Fruit fly (Drosophila melanogaster): ENCODE data around the gene CG16713.
A peak's percentile ranks its signal among the peaks of the same experiment; 100 is the strongest.

The CG16713 gene

dm6 chr2L:3740443-3740842 is 45.2 kb upstream of the CG16713 start (continued):
- TF ChIP-seq Jarid2 (GFP tag; optimal IDR thresholded peaks at IDR 0.05) (no peak), CG3065 (GFP tag; optimal IDR thresholded peaks at IDR 0.05) (no peak), Atf6 (GFP tag; IDR thresholded peaks at IDR 0.05) (0 out of 2 replicates have a peak, but pooled peaks have one; percentile 22), CG12391 (tag; optimal IDR thresholded peaks at IDR 0.05) (no peak), YL-1 (GFP tag; optimal IDR thresholded peaks at IDR 0.05) (no peak), CG2129 (GFP tag; IDR thresholded peaks at IDR 0.05; ENCODE audit: partially characterized antibody) (no peak), CrebB (tag; optimal IDR thresholded peaks at IDR 0.05) (no peak), CG17912 (GFP tag; optimal IDR thresholded peaks at IDR 0.05) (no peak), CG7556 (GFP tag; optimal IDR thresholded peaks at IDR 0.05) (peak; percentile 35), ato (GFP tag; IDR thresholded peaks at IDR 0.05; ENCODE audit: partially characterized antibody) (no peak), Mad (GFP tag; optimal IDR thresholded peaks at IDR 0.05) (no peak), CG11398 (GFP tag; optimal IDR thresholded peaks at IDR 0.05) (no peak), usp (GFP tag; optimal IDR thresholded peaks at IDR 0.05) (no peak), CG8924 (tag; optimal IDR thresholded peaks at IDR 0.05) (no peak), Asciz (GFP tag; optimal IDR thresholded peaks at IDR 0.05) (peak; percentile 12), CG8478 (optimal IDR thresholded peaks at IDR 0.05) (no peak), cg (GFP tag; optimal IDR thresholded peaks at IDR 0.05) (no peak), cas (GFP tag; IDR thresholded peaks at IDR 0.05) (no peak), prd (optimal IDR thresholded peaks at IDR 0.05) (no peak), prd (GFP tag; IDR thresholded peaks at IDR 0.05) (no peak), vvl (GFP tag; IDR thresholded peaks at IDR 0.05) (no peak; the same call in 1 of the 2 replicates), inv (GFP tag; IDR thresholded peaks at IDR 0.05; ENCODE audit: partially characterized antibody) (no peak), unpg (GFP tag; optimal IDR thresholded peaks at IDR 0.05) (peak; percentile 2), bigmax (GFP tag; optimal IDR thresholded peaks at IDR 0.05) (no peak), mld (GFP tag; IDR thresholded peaks at IDR 0.05; ENCODE audit: partially characterized antibody) (no peak), pan (optimal IDR thresholded peaks at IDR 0.05) (no peak), pan (GFP tag; optimal IDR thresholded peaks at IDR 0.05 in 1 of 2, IDR thresholded peaks at IDR 0.05 in 1 of 2) (no peak), CG13424 (tag; optimal IDR thresholded peaks at IDR 0.05) (peak; percentile 19), Blimp-1 (GFP tag; optimal IDR thresholded peaks at IDR 0.05) (no peak), ftz-f1 (GFP tag; optimal IDR thresholded peaks at IDR 0.05) (no peak), CG2116 (GFP tag; optimal IDR thresholded peaks at IDR 0.05) (no peak), CG6854 (GFP tag; optimal IDR thresholded peaks at IDR 0.05) (no peak), CG17359 (tag; optimal IDR thresholded peaks at IDR 0.05) (no peak), Trl (optimal IDR thresholded peaks at IDR 0.05) (no peak), Trl (GFP tag; optimal IDR thresholded peaks at IDR 0.05) (no peak), CG1603 (tag; optimal IDR thresholded peaks at IDR 0.05) (no peak), MTF-1 (GFP tag; optimal IDR thresholded peaks at IDR 0.05; ENCODE audit: borderline replicate concordance) (no peak), CG14667 (GFP tag; IDR thresholded peaks at IDR 0.05) (no peak), grau (tag; optimal IDR thresholded peaks at IDR 0.05) (peak; percentile 46), stwl (tag; optimal IDR thresholded peaks at IDR 0.05) (peak; percentile 3), Awh (GFP tag; IDR thresholded peaks at IDR 0.05) (no peak), CG16779 (GFP tag; IDR thresholded peaks at IDR 0.05) (no peak), chinmo (GFP tag; IDR thresholded peaks at IDR 0.05; ENCODE audit: partially characterized antibody) (no peak), CG8765 (GFP tag; IDR thresholded peaks at IDR 0.05) (no peak), CG12744 (GFP tag; optimal IDR thresholded peaks at IDR 0.05) (no peak), CG13624 (GFP tag; optimal IDR thresholded peaks at IDR 0.05) (no peak), GATAe (GFP tag; conservative IDR thresholded peaks at IDR 0.05) (no peak), CG1233 (GFP tag; optimal IDR thresholded peaks at IDR 0.05) (no peak), nom (GFP tag; optimal IDR thresholded peaks at IDR 0.05) (no peak), fru (optimal IDR thresholded peaks at IDR 0.05) (no peak), CG12236 (GFP tag; optimal IDR thresholded peaks at IDR 0.05) (no peak), ara (GFP tag; IDR thresholded peaks at IDR 0.05) (no peak), CG31224 (GFP tag; IDR thresholded peaks at IDR 0.05) (no peak)
